Worm (Caenorhabditis elegans): ENCODE measurements around the gene col-122.

ce11 chrIV:9530768-9531167 is 32.4 kb upstream of the col-122 start:
- TF ChIP-seq irx-1 (tag; optimal IDR thresholded peaks at IDR 0.05) (no peak), fkh-10 (GFP tag; optimal IDR thresholded peaks at IDR 0.05) (no peak), elt-3 (tag; optimal IDR thresholded peaks at IDR 0.05) (no peak), lsy-2 (tag; optimal IDR thresholded peaks at IDR 0.05) (no peak), mdl-1 (tag; optimal IDR thresholded peaks at IDR 0.05) (no peak), jun-1 (tag; optimal IDR thresholded peaks at IDR 0.05) (no peak), skn-1 (tag; optimal IDR thresholded peaks at IDR 0.05) (no peak), fos-1 (tag; optimal IDR thresholded peaks at IDR 0.05) (no peak), ztf-11 (tag; optimal IDR thresholded peaks at IDR 0.05) (no peak), elt-2 (tag; optimal IDR thresholded peaks at IDR 0.05) (no peak), sox-4 (tag; optimal IDR thresholded peaks at IDR 0.05) (no peak)

All from whole organism, L1 larva.